Fruit fly (Drosophila melanogaster): ENCODE data around the gene spi.

Gene spi

dm6 chr2L:19530092-19530491 is 47.0 kb downstream of the spi start, which contains the start of gene CG10165 (continued):
- TF ChIP-seq Dek (tag; optimal IDR thresholded peaks at IDR 0.05), result no peak
- TF ChIP-seq chn (GFP tag; optimal IDR thresholded peaks at IDR 0.05), result no peak
- TF ChIP-seq CG1603 (tag; optimal IDR thresholded peaks at IDR 0.05), result peak; percentile 16
- TF ChIP-seq CG12104 (GFP tag; optimal IDR thresholded peaks at IDR 0.05), result no peak
- no peak for TF ChIP-seq sd (tag; optimal IDR thresholded peaks at IDR 0.05)
- no peak for TF ChIP-seq eve (GFP tag; optimal IDR thresholded peaks at IDR 0.05)
- TF ChIP-seq ci (GFP tag; IDR thresholded peaks at IDR 0.05), result no peak
- peak; percentile 12 for TF ChIP-seq BEAF-32 (GFP tag; optimal IDR thresholded peaks at IDR 0.05)
- no peak for TF ChIP-seq CG8089 (GFP tag; optimal IDR thresholded peaks at IDR 0.05)
- TF ChIP-seq CG8765 (GFP tag; IDR thresholded peaks at IDR 0.05), result no peak
- peak; percentile 49 to 88 for TF ChIP-seq crp (GFP tag; optimal IDR thresholded peaks at IDR 0.05)
- no peak for TF ChIP-seq CG16815 (GFP tag; optimal IDR thresholded peaks at IDR 0.05)
- TF ChIP-seq CG7372 (GFP tag; IDR thresholded peaks at IDR 0.05), result no peak
- no peak for TF ChIP-seq CG14050 (GFP tag; IDR thresholded peaks at IDR 0.05)
- TF ChIP-seq CG7928 (GFP tag; optimal IDR thresholded peaks at IDR 0.05), result no peak
- no peak for TF ChIP-seq Bteb2 (GFP tag; optimal IDR thresholded peaks at IDR 0.05)
- TF ChIP-seq shn (GFP tag; optimal IDR thresholded peaks at IDR 0.05), result no peak
- TF ChIP-seq CG9437 (GFP tag; optimal IDR thresholded peaks at IDR 0.05), result peak; percentile 56
- TF ChIP-seq CG2889 (GFP tag; IDR thresholded peaks at IDR 0.05), result no peak
- no peak for TF ChIP-seq CG18011 (GFP tag; optimal IDR thresholded peaks at IDR 0.05)
- no peak for TF ChIP-seq schlank (tag; optimal IDR thresholded peaks at IDR 0.05)
- no peak for TF ChIP-seq Spps (tag; optimal IDR thresholded peaks at IDR 0.05)
- no peak for TF ChIP-seq CG18599 (GFP tag; optimal IDR thresholded peaks at IDR 0.05)
- no peak for TF ChIP-seq CG31441 (GFP tag; IDR thresholded peaks at IDR 0.05)
- no peak for TF ChIP-seq HLH3B (GFP tag; IDR thresholded peaks at IDR 0.05)
- no peak for TF ChIP-seq Sox100B (GFP tag; optimal IDR thresholded peaks at IDR 0.05)
- no peak for TF ChIP-seq CG2199 (GFP tag; IDR thresholded peaks at IDR 0.05)
- no peak for TF ChIP-seq CG12942 (GFP tag; optimal IDR thresholded peaks at IDR 0.05)
- TF ChIP-seq CG13624 (GFP tag; optimal IDR thresholded peaks at IDR 0.05), result no peak
- no peak for TF ChIP-seq Usf (GFP tag; optimal IDR thresholded peaks at IDR 0.05)
- no peak for TF ChIP-seq Hey (tag; optimal IDR thresholded peaks at IDR 0.05)
- TF ChIP-seq odd (GFP tag; optimal IDR thresholded peaks at IDR 0.05), result no peak
- TF ChIP-seq CG14860 (GFP tag; IDR thresholded peaks at IDR 0.05; ENCODE audit: partially characterized antibody), result no peak
- no peak for TF ChIP-seq crol (GFP tag; IDR thresholded peaks at IDR 0.05)
- no peak for TF ChIP-seq Antp (GFP tag; optimal IDR thresholded peaks at IDR 0.05)
- TF ChIP-seq PHDP (tag; optimal IDR thresholded peaks at IDR 0.05), result no peak
- TF ChIP-seq CG12744 (GFP tag; optimal IDR thresholded peaks at IDR 0.05), result no peak
- TF ChIP-seq hb (GFP tag; IDR thresholded peaks at IDR 0.05; ENCODE audit: partially characterized antibody), result no peak
- TF ChIP-seq aop (GFP tag; IDR thresholded peaks at IDR 0.05), result no peak
- TF ChIP-seq Pdp1 (GFP tag; optimal IDR thresholded peaks at IDR 0.05), result peak in 1 of 2 experiments; percentile 44
- TF ChIP-seq Ptx1 (GFP tag; IDR thresholded peaks at IDR 0.05), result no peak
- peak; percentile 60 for TF ChIP-seq Med (GFP tag)
- no peak for TF ChIP-seq Sox102F (GFP tag; optimal IDR thresholded peaks at IDR 0.05)
- no peak for TF ChIP-seq psq (GFP tag; optimal IDR thresholded peaks at IDR 0.05)
- TF ChIP-seq slbo (GFP tag; IDR thresholded peaks at IDR 0.05), result no peak
- no peak for TF ChIP-seq CG4854 (GFP tag; optimal IDR thresholded peaks at IDR 0.05)
- no peak for TF ChIP-seq CG17802 (tag; optimal IDR thresholded peaks at IDR 0.05)
- TF ChIP-seq CG30020 (tag; optimal IDR thresholded peaks at IDR 0.05), result no peak
- no peak for TF ChIP-seq CG12659 (GFP tag; optimal IDR thresholded peaks at IDR 0.05)
- no peak for TF ChIP-seq Dip3 (GFP tag; optimal IDR thresholded peaks at IDR 0.05)
- TF ChIP-seq Ssrp (tag; optimal IDR thresholded peaks at IDR 0.05), result no peak
- TF ChIP-seq gcm2 (GFP tag; optimal IDR thresholded peaks at IDR 0.05), result no peak
